Fruit fly (Drosophila melanogaster) whole organism, prepupa: ENCODE data around the gene CG4576.

Experiments
- CG1621 ChIP-seq: fragments of 200-800 bp; sonication (Bioruptor generic); optimal IDR thresholded peaks from 3 replicates; lab custom pipeline; 2018; ENCODE audit warnings: missing biosample characterization, mild to moderate bottlenecking, missing genetic modification characterization
- Eip93F ChIP-seq: fragments of 200-800 bp; sonication (Bioruptor generic); optimal IDR thresholded peaks from 2 replicates; lab custom pipeline; 2016; ENCODE audit warnings: missing biosample characterization, mild to moderate bottlenecking, missing genetic modification characterization
- Ets96B ChIP-seq: fragments of 200-800 bp; optimal IDR thresholded peaks from 2 replicates; lab custom pipeline; 2019; ENCODE audit warnings: missing biosample characterization, mild to moderate bottlenecking, missing genetic modification characterization, moderate library complexity
- dac ChIP-seq: fragments of 200-800 bp; sonication (Bioruptor generic); optimal IDR thresholded peaks from 2 replicates; lab custom pipeline; 2017; ENCODE audit warnings: missing biosample characterization, mild to moderate bottlenecking, missing genetic modification characterization
- esn ChIP-seq: fragments of 200-800 bp; sonication (Bioruptor generic); optimal IDR thresholded peaks from 2 replicates; lab custom pipeline; 2016; ENCODE audit warnings: missing biosample characterization, mild to moderate bottlenecking, missing genetic modification characterization, moderate library complexity
- fkh ChIP-seq: fragments of 200-800 bp; sonication (Bioruptor generic); optimal IDR thresholded peaks from 3 replicates; lab custom pipeline; 2017; ENCODE audit warnings: missing biosample characterization, mild to moderate bottlenecking, missing genetic modification characterization, moderate library complexity
- pdm3 ChIP-seq: fragments of 200-800 bp; sonication (Bioruptor generic); optimal IDR thresholded peaks from 3 replicates; lab custom pipeline; 2016; ENCODE audit warnings: missing biosample characterization, missing genetic modification characterization
- topi ChIP-seq: fragments of 200-800 bp; sonication (Bioruptor generic); optimal IDR thresholded peaks from 3 replicates; lab custom pipeline; 2016; ENCODE audit warnings: missing biosample characterization, missing genetic modification characterization

- TF ChIP-seq esn (GFP tag; lab: Kevin White, UChicago) (no peak), CG1621 (tag; lab: Kevin White, UChicago) (no peak), Eip93F (GFP tag; lab: Kevin White, UChicago) (no peak), topi (GFP tag; lab: Kevin White, UChicago) (no peak), fkh (GFP tag; lab: Kevin White, UChicago) (no peak), pdm3 (no peak), Ets96B (tag; lab: Kevin White, UChicago) (no peak), dac (GFP tag; lab: Kevin White, UChicago) (no peak)
Measured at dm6 chr3R:15875611-15876010, 50.1 kb downstream of the CG4576 start, which contains the start of gene CG31183.
